Worm (Caenorhabditis elegans) whole organism, dauer: ENCODE data around the gene F40A3.7.

ENCODE experiments used
- unc-62 ChIP-seq: sonication (generic microtip); optimal IDR thresholded peaks from 2 replicates; lab custom pipeline; 2017; ENCODE audit warnings: missing biosample characterization, missing genetic modification reagents, missing genetic modification characterization

F40A3.7 gene

ce11 chrV:7899761-7900160, at the start of gene F40A3.7:
Gene F40A3.7, minus strand, starts transcription at chrV:7899861.
- no peak for TF ChIP-seq unc-62 (GFP tag; lab: Kevin White, UChicago)

ce11 chrV:7946229-7946628, 46.6 kb upstream of the F40A3.7 start:
- TF ChIP-seq unc-62 (GFP tag; lab: Kevin White, UChicago), result no peak

- no peak for TF ChIP-seq unc-62 (GFP tag; lab: Kevin White, UChicago)
Observed at ce11 chrV:7943568-7943967, 43.9 kb upstream of the F40A3.7 start, which contains the start of gene Y97E10B.1. Gene Y97E10B.1, plus strand, starts transcription at chrV:7943868.

ce11 chrV:7940299-7940698, 40.6 kb upstream of the F40A3.7 start, which contains the start of gene srt-53:
Gene srt-53, minus strand, starts transcription at chrV:7940399.
- no peak for TF ChIP-seq unc-62 (GFP tag; lab: Kevin White, UChicago)

ce11 chrV:7937152-7937551, 37.5 kb upstream of the F40A3.7 start, which contains the start of gene srsx-3:
Gene srsx-3, minus strand, starts transcription at chrV:7937252.
- TF ChIP-seq unc-62 (GFP tag; lab: Kevin White, UChicago), result no peak

- no peak for TF ChIP-seq unc-62 (GFP tag; lab: Kevin White, UChicago)
Observed at ce11 chrV:7932998-7933397, 33.3 kb upstream of the F40A3.7 start, which contains the start of gene ncx-10. Gene ncx-10, minus strand, starts transcription at chrV:7933098.

- TF ChIP-seq unc-62 (GFP tag; lab: Kevin White, UChicago), result no peak
Observed at ce11 chrV:7928660-7929059, 29.0 kb upstream of the F40A3.7 start, which contains the start of gene srsx-5. Gene srsx-5, plus strand, starts transcription at chrV:7928960.

ce11 chrV:7926784-7927183, 27.1 kb upstream of the F40A3.7 start, which contains the start of gene srsx-6:
Gene srsx-6, plus strand, starts transcription at chrV:7927084.
- no peak for TF ChIP-seq unc-62 (GFP tag; lab: Kevin White, UChicago)

ce11 chrV:7925483-7925882, 25.8 kb upstream of the F40A3.7 start, which contains the start of gene srsx-7:
Gene srsx-7, plus strand, starts transcription at chrV:7925783.
- TF ChIP-seq unc-62 (GFP tag; lab: Kevin White, UChicago), result no peak

ce11 chrV:7908431-7908830, 8.8 kb upstream of the F40A3.7 start:
- TF ChIP-seq unc-62 (GFP tag; lab: Kevin White, UChicago), result no peak

ce11 chrV:7904389-7904788, 4.7 kb upstream of the F40A3.7 start:
- no peak for TF ChIP-seq unc-62 (GFP tag; lab: Kevin White, UChicago)

- TF ChIP-seq unc-62 (GFP tag; lab: Kevin White, UChicago), result no peak
Observed at ce11 chrV:7901222-7901621, 1.6 kb upstream of the F40A3.7 start.

- no peak for TF ChIP-seq unc-62 (GFP tag; lab: Kevin White, UChicago)
Observed at ce11 chrV:7893812-7894381, 5.8 kb downstream of the F40A3.7 start, which contains the start of gene F40A3.6. Gene F40A3.6, minus strand, starts transcription at chrV:7893862.

- TF ChIP-seq unc-62 (GFP tag; lab: Kevin White, UChicago), result no peak
Observed at ce11 chrV:7891230-7891629, 8.4 kb downstream of the F40A3.7 start, which contains the start of gene F40A3.1. Gene F40A3.1, plus strand, starts transcription at chrV:7891530.

- TF ChIP-seq unc-62 (GFP tag; lab: Kevin White, UChicago), result no peak
Observed at ce11 chrV:7888036-7888435, 11.6 kb downstream of the F40A3.7 start.

ce11 chrV:7884441-7884840, 15.2 kb downstream of the F40A3.7 start:
- no peak for TF ChIP-seq unc-62 (GFP tag; lab: Kevin White, UChicago)

- TF ChIP-seq unc-62 (GFP tag; lab: Kevin White, UChicago), result no peak
Observed at ce11 chrV:7878411-7878964, 21.2 kb downstream of the F40A3.7 start, which contains the start of gene F40A3.2. Gene F40A3.2, plus strand, starts transcription at chrV:7878914.
